Fruit fly (Drosophila melanogaster) whole organism, embryonic: Measurements from ENCODE around the gene CG17717.

Experiments used
- Aef1 ChIP-seq: fragments of 200-800 bp; sonication (Bioruptor generic); IDR thresholded peaks from 3 replicates; pipeline ENCODE4 v1.3.6; 2022; ENCODE audit warnings: missing biosample characterization, missing genetic modification characterization
- Atf-2 ChIP-seq: fragments of 200-800 bp; sonication (Bioruptor generic); optimal IDR thresholded peaks from 2 replicates; lab custom pipeline; 2016; ENCODE audit warnings: missing biosample characterization, missing genetic modification characterization
- C15 ChIP-seq: fragments of 200-800 bp; sonication (Bioruptor generic); IDR thresholded peaks from 3 replicates; pipeline ENCODE4 v1.3.6; 2022; ENCODE audit warnings: missing biosample characterization, missing genetic modification characterization
- CG10274 ChIP-seq: fragments of 200-800 bp; sonication (Bioruptor generic); optimal IDR thresholded peaks from 3 replicates; lab custom pipeline; 2017; ENCODE audit warnings: missing biosample characterization, mild to moderate bottlenecking, missing genetic modification characterization
- CG10431 ChIP-seq: fragments of 200-800 bp; sonication (Bioruptor generic); optimal IDR thresholded peaks from 3 replicates; lab custom pipeline; 2018; ENCODE audit warnings: missing biosample characterization, mild to moderate bottlenecking, missing genetic modification characterization
- CG11398 ChIP-seq: fragments of 200-800 bp; sonication (Bioruptor generic); optimal IDR thresholded peaks from 2 replicates; lab custom pipeline; 2016; ENCODE audit warnings: missing biosample characterization, missing genetic modification characterization
- CG11723 ChIP-seq: fragments of 200-800 bp; sonication (Bioruptor generic); optimal IDR thresholded peaks from 2 replicates; lab custom pipeline; 2017; ENCODE audit warnings: missing biosample characterization, mild to moderate bottlenecking, missing genetic modification characterization
- CG12104 ChIP-seq: fragments of 200-800 bp; sonication (Bioruptor generic); optimal IDR thresholded peaks from 3 replicates; lab custom pipeline; 2016; ENCODE audit warnings: missing biosample characterization, missing genetic modification characterization
- CG13424 ChIP-seq: fragments of 200-800 bp; sonication (Bioruptor generic); optimal IDR thresholded peaks from 2 replicates; lab custom pipeline; 2019; ENCODE audit warnings: missing biosample characterization, mild to moderate bottlenecking, missing genetic modification characterization, moderate library complexity
- CG13624 ChIP-seq: fragments of 200-800 bp; sonication (Bioruptor generic); optimal IDR thresholded peaks from 2 replicates; lab custom pipeline; 2016; ENCODE audit warnings: missing biosample characterization, missing genetic modification characterization
- CG1529 ChIP-seq: fragments of 200-800 bp; sonication (Bioruptor generic); optimal IDR thresholded peaks from 3 replicates; lab custom pipeline; 2018; ENCODE audit warnings: missing biosample characterization, missing genetic modification characterization
- CG15479 ChIP-seq: fragments of 200-800 bp; sonication (Bioruptor generic); optimal IDR thresholded peaks from 3 replicates; lab custom pipeline; 2019; ENCODE audit warnings: missing biosample characterization, mild to moderate bottlenecking, missing genetic modification characterization, moderate library complexity
- CG16813 ChIP-seq: fragments of 200-800 bp; sonication (Bioruptor generic); IDR thresholded peaks from 3 replicates; pipeline ENCODE4 v1.3.6; 2022; ENCODE audit warnings: missing biosample characterization, missing genetic modification characterization; ENCODE audit not compliant: partially characterized antibody
- CG16863 ChIP-seq: fragments of 200-800 bp; sonication (Bioruptor generic); optimal IDR thresholded peaks from 3 replicates; lab custom pipeline; 2016; ENCODE audit warnings: missing biosample characterization, missing genetic modification characterization
- CG2712 ChIP-seq: fragments of 200-800 bp; optimal IDR thresholded peaks from 3 replicates; lab custom pipeline; 2019; ENCODE audit warnings: missing biosample characterization, mild to moderate bottlenecking, missing genetic modification characterization, moderate library complexity
- CG31365 ChIP-seq: fragments of 200-800 bp; sonication (Bioruptor generic); optimal IDR thresholded peaks from 2 replicates; lab custom pipeline; 2018; ENCODE audit warnings: missing biosample characterization, mild to moderate bottlenecking, missing genetic modification characterization
- CG32767 ChIP-seq: fragments of 200-800 bp; sonication (Bioruptor generic); IDR thresholded peaks from 2 replicates; pipeline ENCODE4 v1.3.6; 2022; ENCODE audit warnings: missing biosample characterization, missing genetic modification characterization
- CG32772 ChIP-seq: fragments of 200-800 bp; sonication (Bioruptor generic); IDR thresholded peaks from 2 replicates; pipeline ENCODE4 v1.3.6; 2022; ENCODE audit warnings: missing biosample characterization, missing genetic modification characterization
- CG43689 ChIP-seq: fragments of 200-800 bp; sonication (Bioruptor generic); IDR thresholded peaks from 2 replicates; pipeline ENCODE4 v1.3.6; 2022; ENCODE audit warnings: missing biosample characterization, missing genetic modification characterization
- CG4707 ChIP-seq: fragments of 200-800 bp; sonication (Bioruptor generic); optimal IDR thresholded peaks from 2 replicates; lab custom pipeline; 2018; ENCODE audit warnings: missing biosample characterization, mild to moderate bottlenecking, missing genetic modification characterization, moderate library complexity
- CG8359 ChIP-seq: fragments of 200-800 bp; sonication (Bioruptor generic); optimal IDR thresholded peaks from 2 replicates; lab custom pipeline; 2017; ENCODE audit warnings: missing biosample characterization, mild to moderate bottlenecking, missing genetic modification characterization, borderline replicate concordance
- CG8765 ChIP-seq: fragments of 200-800 bp; sonication (Bioruptor generic); IDR thresholded peaks from 2 replicates; pipeline ENCODE4 v1.3.6; 2022; ENCODE audit warnings: missing biosample characterization, missing genetic modification characterization
- CG9609 ChIP-seq: fragments of 200-800 bp; sonication (Bioruptor generic); optimal IDR thresholded peaks from 3 replicates; lab custom pipeline; 2016; ENCODE audit warnings: missing biosample characterization, missing genetic modification characterization
- CG9727 ChIP-seq: fragments of 200-800 bp; sonication (Bioruptor generic); optimal IDR thresholded peaks from 3 replicates; lab custom pipeline; 2017; ENCODE audit warnings: missing biosample characterization, mild to moderate bottlenecking, missing genetic modification characterization
- CkIIα-i1 ChIP-seq: fragments of 200-800 bp; sonication (Bioruptor generic); IDR thresholded peaks from 2 replicates; pipeline ENCODE4 v1.3.6; 2022; ENCODE audit warnings: missing biosample characterization, missing genetic modification characterization
- CoRest ChIP-seq: fragments of 200-800 bp; sonication (Bioruptor generic); optimal IDR thresholded peaks from 3 replicates; lab custom pipeline; 2018; ENCODE audit warnings: missing biosample characterization, mild to moderate bottlenecking, missing genetic modification characterization, moderate library complexity
- D19B ChIP-seq: fragments of 200-800 bp; sonication (Bioruptor generic); optimal IDR thresholded peaks from 2 replicates; lab custom pipeline; 2017; ENCODE audit warnings: missing biosample characterization, mild to moderate bottlenecking, missing genetic modification characterization
- Dad ChIP-seq: fragments of 200-800 bp; sonication (Bioruptor generic); optimal IDR thresholded peaks from 3 replicates; lab custom pipeline; 2016; ENCODE audit warnings: missing biosample characterization, missing genetic modification characterization
- Dip3 ChIP-seq: fragments of 200-800 bp; sonication (Bioruptor generic); optimal IDR thresholded peaks from 3 replicates; lab custom pipeline; 2016; ENCODE audit warnings: missing biosample characterization, missing genetic modification characterization
- Hmx ChIP-seq: fragments of 200-800 bp; sonication (Bioruptor generic); optimal IDR thresholded peaks from 2 replicates; lab custom pipeline; 2016; ENCODE audit warnings: missing biosample characterization, missing genetic modification characterization
- Hr39 ChIP-seq: fragments of >200 bp; optimal IDR thresholded peaks from 2 replicates; lab custom pipeline; 2017
- Oaz ChIP-seq: fragments of 200-800 bp; sonication (Bioruptor generic); IDR thresholded peaks from 2 replicates; pipeline ENCODE4 v1.3.6; 2022; ENCODE audit warnings: missing biosample characterization, missing genetic modification characterization
- Sox102F ChIP-seq: fragments of 200-800 bp; sonication (Bioruptor generic); optimal IDR thresholded peaks from 2 replicates; lab custom pipeline; 2018; ENCODE audit warnings: missing biosample characterization, mild to moderate bottlenecking, missing genetic modification characterization, moderate library complexity
- abd-A ChIP-seq: fragments of 200-800 bp; sonication (Bioruptor generic); optimal IDR thresholded peaks from 3 replicates; lab custom pipeline; 2019; ENCODE audit warnings: missing biosample characterization, mild to moderate bottlenecking, missing genetic modification characterization, moderate library complexity
- ara ChIP-seq: fragments of 200-800 bp; sonication (Bioruptor generic); IDR thresholded peaks from 2 replicates; pipeline ENCODE4 v1.3.6; 2022; ENCODE audit warnings: missing biosample characterization, missing genetic modification characterization
- ase ChIP-seq: fragments of 200-800 bp; sonication (Bioruptor generic); IDR thresholded peaks from 3 replicates; pipeline ENCODE4 v1.3.6; 2022; ENCODE audit warnings: missing biosample characterization, missing genetic modification characterization
- cg ChIP-seq: fragments of 200-800 bp; sonication (Bioruptor generic); optimal IDR thresholded peaks from 3 replicates; lab custom pipeline; 2019; ENCODE audit warnings: missing biosample characterization, mild to moderate bottlenecking, missing genetic modification characterization, moderate library complexity
- ems ChIP-seq: fragments of 200-800 bp; sonication (Bioruptor generic); optimal IDR thresholded peaks from 3 replicates; lab custom pipeline; 2016; ENCODE audit warnings: missing biosample characterization, missing genetic modification characterization
- ewg ChIP-seq: fragments of 200-800 bp; sonication (Bioruptor generic); optimal IDR thresholded peaks from 3 replicates; lab custom pipeline; 2017; ENCODE audit warnings: mild to moderate bottlenecking, missing biosample characterization, missing genetic modification reagents, missing genetic modification characterization
- eyg ChIP-seq: fragments of 200-800 bp; sonication (Bioruptor generic); optimal IDR thresholded peaks from 3 replicates; lab custom pipeline; 2016; ENCODE audit warnings: missing biosample characterization, missing genetic modification characterization
- hkb ChIP-seq, 2 experiments: fragments of 200-800 bp in 1 of 2; fragments of >200 bp in 1 of 2; sonication (Bioruptor generic) in 1 of 2; IDR thresholded peaks in 1 of 2; optimal IDR thresholded peaks in 1 of 2; 2 replicates each; pipeline versions ENCODE4 v1.3.6 to Lab custom; 2017 to 2022; ENCODE audit warnings: missing biosample characterization in 1 of 2, missing genetic modification characterization in 1 of 2
- mld ChIP-seq: fragments of 200-800 bp; sonication (Bioruptor generic); IDR thresholded peaks from 3 replicates; pipeline ENCODE4 v1.3.6; 2022; ENCODE audit warnings: missing biosample characterization, missing genetic modification characterization; ENCODE audit not compliant: partially characterized antibody
- prd ChIP-seq, 3 experiments: fragments of >200 bp in 2 of 3; fragments of 200-800 bp in 1 of 3; sonication (Bioruptor generic) in 1 of 3; optimal IDR thresholded peaks in 2 of 3; IDR thresholded peaks in 1 of 3; 2 replicates in 2 of 3; 3 replicates in 1 of 3; pipeline versions ENCODE4 v1.3.6 to Lab custom; 2017 to 2022; ENCODE audit warnings: missing biosample characterization in 1 of 3, missing genetic modification characterization in 1 of 3
- pros ChIP-seq: fragments of 200-800 bp; sonication (Bioruptor generic); optimal IDR thresholded peaks from 3 replicates; lab custom pipeline; 2019; ENCODE audit warnings: missing biosample characterization, mild to moderate bottlenecking, missing genetic modification characterization, moderate library complexity
- rib ChIP-seq: fragments of 200-800 bp; sonication (Bioruptor generic); IDR thresholded peaks from 2 replicates; pipeline ENCODE4 v1.3.6; 2022; ENCODE audit warnings: missing biosample characterization, missing genetic modification characterization
- schlank ChIP-seq: fragments of 200-800 bp; sonication (Bioruptor generic); optimal IDR thresholded peaks from 2 replicates; lab custom pipeline; 2018; ENCODE audit warnings: missing biosample characterization, mild to moderate bottlenecking, missing genetic modification characterization
- trh ChIP-seq: fragments of 200-800 bp; sonication (Bioruptor generic); optimal IDR thresholded peaks from 2 replicates; lab custom pipeline; 2016; ENCODE audit warnings: missing biosample characterization, missing genetic modification characterization
- usp ChIP-seq: fragments of >200 bp; optimal IDR thresholded peaks from 2 replicates; lab custom pipeline; 2017; ENCODE audit warnings: missing biosample characterization, missing genetic modification characterization
- wek ChIP-seq: fragments of 200-800 bp; sonication (Bioruptor generic); optimal IDR thresholded peaks from 3 replicates; lab custom pipeline; 2018; ENCODE audit warnings: missing biosample characterization, mild to moderate bottlenecking, missing genetic modification characterization, moderate library complexity
- zen2 ChIP-seq: fragments of 200-800 bp; sonication (Bioruptor generic); IDR thresholded peaks from 3 replicates; pipeline ENCODE4 v1.3.6; 2022; ENCODE audit warnings: missing biosample characterization, missing genetic modification characterization; ENCODE audit not compliant: partially characterized antibody

The CG17717 gene

DNA sequence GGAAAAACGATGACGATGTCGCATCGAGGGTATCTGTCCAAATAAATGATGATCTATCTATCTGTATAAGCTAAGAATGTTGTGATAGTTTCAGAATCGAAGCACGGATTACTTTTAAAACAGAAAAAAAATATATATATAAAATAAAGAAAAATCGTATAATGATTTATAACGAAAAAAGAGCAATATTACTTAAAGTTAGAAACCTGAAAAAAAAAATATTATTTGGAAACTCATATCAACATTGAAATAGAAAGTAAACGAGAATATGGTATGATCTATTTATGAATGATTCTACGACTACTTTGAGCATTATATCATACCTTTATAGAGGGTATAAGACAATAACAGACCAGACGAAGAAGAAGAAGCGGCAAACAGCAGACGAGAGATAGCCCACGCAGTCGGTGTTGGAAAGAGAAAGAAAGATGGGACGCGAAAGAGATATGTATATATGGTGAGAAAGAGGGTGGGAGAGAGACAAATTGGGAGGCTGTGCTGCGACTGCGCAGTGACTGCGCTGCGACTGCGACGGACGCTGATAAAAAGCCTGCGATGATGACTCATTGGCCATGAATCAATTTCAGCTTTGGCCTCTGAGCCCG, 45.4 kb upstream of the CG17717 start (continued):
- TF ChIP-seq CG12104 (no peak), CG13624 (GFP tag; lab: Kevin White, UChicago) (no peak), CG4707 (no peak), Sox102F (GFP tag; lab: Kevin White, UChicago) (no peak), Oaz (GFP tag; lab: Robert Waterston, UW) (no peak), ewg (peak; percentile 18), cg (GFP tag; lab: Kevin White, UChicago) (no peak), CG43689 (GFP tag; lab: Robert Waterston, UW) (no peak), CG8359 (no peak), C15 (GFP tag; lab: Robert Waterston, UW) (no peak), CkIIα-i1 (no peak), D19B (GFP tag; lab: Kevin White, UChicago) (peak; percentile 54), trh (no peak), ems (no peak), Dip3 (GFP tag; lab: Kevin White, UChicago) (no peak), Dad (GFP tag; lab: Kevin White, UChicago) (no peak), CG16813 (GFP tag; lab: Robert Waterston, UW) (no peak), CG11723 (GFP tag; lab: Kevin White, UChicago) (no peak), abd-A (tag; lab: Kevin White, UChicago) (no peak), Aef1 (GFP tag; lab: Robert Waterston, UW) (no peak), ara (GFP tag; lab: Robert Waterston, UW) (no peak), CG32767 (GFP tag; lab: Robert Waterston, UW) (no peak), schlank (no peak), CG11398 (GFP tag; lab: Kevin White, UChicago) (no peak), CG16863 (GFP tag; lab: Kevin White, UChicago) (no peak), rib (GFP tag; lab: Robert Waterston, UW) (peak; percentile 46; the same call in 1 of the 2 replicates), Hmx (GFP tag; lab: Kevin White, UChicago) (no peak), wek (no peak), CG13424 (tag; lab: Kevin White, UChicago) (no peak), CG9727 (GFP tag; lab: Kevin White, UChicago) (no peak), eyg (GFP tag; lab: Kevin White, UChicago) (no peak), CG31365 (tag; lab: Kevin White, UChicago) (no peak), Hr39 (lab: Kevin White, UChicago) (no peak), prd (optimal IDR thresholded peaks at IDR 0.05; lab: Kevin White, UChicago) (no peak), prd (GFP tag; IDR thresholded peaks at IDR 0.05; lab: Robert Waterston, UW) (no peak), CG1529 (no peak), CG10274 (GFP tag; lab: Kevin White, UChicago) (no peak), Atf-2 (GFP tag; lab: Kevin White, UChicago) (no peak), pros (no peak), usp (GFP tag; lab: Kevin White, UChicago) (no peak), CG32772 (GFP tag; lab: Robert Waterston, UW) (no peak), CG9609 (no peak), CoRest (no peak), CG2712 (no peak), CG15479 (GFP tag; lab: Kevin White, UChicago) (no peak), zen2 (GFP tag; lab: Robert Waterston, UW) (no peak), ase (GFP tag; lab: Robert Waterston, UW) (no peak), mld (GFP tag; lab: Robert Waterston, UW) (no peak), hkb (optimal IDR thresholded peaks at IDR 0.05; lab: Kevin White, UChicago) (no peak), hkb (GFP tag; IDR thresholded peaks at IDR 0.05; lab: Robert Waterston, UW) (no peak), CG10431 (no peak), CG8765 (no peak)
